Worm (Caenorhabditis elegans) whole organism, L2 larva: ENCODE results near the gene F11D11.4.

Source experiments
- mab-5 ChIP-seq: fragments of 150-350 bp; optimal IDR thresholded peaks from 2 replicates; lab custom pipeline; 2014; ENCODE audit warnings: missing biosample characterization, missing genetic modification characterization
- nhr-11 ChIP-seq: fragments of 150-350 bp; optimal IDR thresholded peaks from 2 replicates; lab custom pipeline; 2014; ENCODE audit warnings: missing biosample characterization, missing genetic modification characterization
- nhr-237 ChIP-seq: fragments of 150-350 bp; optimal IDR thresholded peaks from 2 replicates; lab custom pipeline; 2014; ENCODE audit warnings: missing biosample characterization, missing genetic modification characterization
- nhr-25 ChIP-seq: fragments of 150-350 bp; sonication (generic microtip); optimal IDR thresholded peaks from 3 replicates; lab custom pipeline; 2014; ENCODE audit warnings: missing biosample characterization, missing genetic modification characterization
- nhr-6 ChIP-seq: fragments of 150-350 bp; optimal IDR thresholded peaks from 2 replicates; lab custom pipeline; 2014; ENCODE audit warnings: missing biosample characterization, missing genetic modification characterization
- skn-1 ChIP-seq: sonication (generic microtip); optimal IDR thresholded peaks from 2 replicates; lab custom pipeline; 2017; ENCODE audit warnings: missing biosample characterization, missing genetic modification characterization
- snpc-4 ChIP-seq: fragments of 150-350 bp; optimal IDR thresholded peaks from 2 replicates; lab custom pipeline; 2014; ENCODE audit warnings: missing biosample characterization, missing genetic modification characterization
- unc-55 ChIP-seq: fragments of 150-350 bp; sonication (generic microtip); optimal IDR thresholded peaks from 3 replicates; lab custom pipeline; 2014; ENCODE audit warnings: missing biosample characterization, missing genetic modification reagents, missing genetic modification characterization
- ztf-11 ChIP-seq: sonication (generic microtip); optimal IDR thresholded peaks from 2 replicates; lab custom pipeline; 2017; ENCODE audit warnings: missing biosample characterization, missing genetic modification characterization
- ztf-4 ChIP-seq: fragments of 150-350 bp; optimal IDR thresholded peaks from 2 replicates; lab custom pipeline; 2014; ENCODE audit warnings: missing biosample characterization, missing genetic modification characterization

DNA sequence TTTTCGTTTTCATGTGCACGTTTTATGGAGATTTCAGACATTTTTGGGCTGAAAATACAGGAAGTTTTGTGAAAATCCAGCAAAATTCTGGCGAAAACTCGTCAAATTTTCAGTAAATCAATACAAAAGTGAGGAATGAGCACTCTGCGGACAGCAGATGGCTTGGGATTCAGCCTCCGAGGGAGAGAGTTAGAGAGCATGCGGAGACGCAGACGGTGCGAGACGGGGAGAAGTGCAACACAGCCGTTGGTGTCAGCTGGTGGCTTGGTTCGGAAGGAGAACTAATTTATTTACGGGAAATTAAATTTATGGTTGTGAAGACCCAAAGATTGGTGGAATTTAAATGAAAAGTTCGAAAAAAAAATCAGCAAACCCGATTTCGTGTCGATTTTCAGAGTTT, 47.4 kb downstream of the F11D11.4 start, which contains the start of gene C54E10.6:
- no peak for TF ChIP-seq skn-1 (tag; lab: Kevin White, UChicago)
- TF ChIP-seq nhr-237 (tag; lab: Kevin White, UChicago), result no peak
- TF ChIP-seq nhr-11 (tag; lab: Kevin White, UChicago), result no peak
- TF ChIP-seq snpc-4 (tag; lab: Kevin White, UChicago), result no peak
- no peak for TF ChIP-seq ztf-11
- no peak for TF ChIP-seq nhr-25 (tag; lab: Kevin White, UChicago)
- no peak for TF ChIP-seq ztf-4 (tag; lab: Kevin White, UChicago)
- TF ChIP-seq unc-55 (GFP tag; lab: Kevin White, UChicago), result peak; percentile 21
- no peak for TF ChIP-seq mab-5 (tag; lab: Kevin White, UChicago)
- TF ChIP-seq nhr-6 (tag; lab: Kevin White, UChicago), result no peak
